Fruit fly (Drosophila melanogaster): Measurements from ENCODE around the gene CG11756.

CG11756 gene

DNA sequence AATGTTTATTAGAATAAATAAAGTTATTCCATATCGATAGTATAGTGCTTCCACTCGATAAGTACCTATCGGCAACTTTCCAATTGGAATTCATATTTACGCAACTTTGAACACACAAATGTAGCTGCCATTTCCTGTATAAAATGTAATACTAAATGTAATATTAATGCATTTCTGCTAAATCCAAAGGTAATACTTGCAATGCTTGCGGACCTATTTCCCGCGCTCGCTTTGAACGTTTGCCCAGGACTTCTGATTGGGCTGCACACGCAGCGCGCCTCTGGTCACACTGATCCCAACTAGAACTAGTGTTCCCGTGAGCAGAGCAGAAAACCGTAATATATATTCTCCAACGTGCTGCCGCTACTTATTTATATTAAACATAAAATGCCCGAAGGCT, 21.5 kb downstream of the CG11756 start, which contains the start of gene dlg1 (continued):
- TF ChIP-seq seq (GFP tag; IDR thresholded peaks at IDR 0.05) = no peak
- TF ChIP-seq inv (GFP tag; IDR thresholded peaks at IDR 0.05; ENCODE audit: partially characterized antibody) = peak; percentile 58
- no peak for TF ChIP-seq chm (GFP tag; IDR thresholded peaks at IDR 0.05)
- TF ChIP-seq sob (GFP tag; IDR thresholded peaks at IDR 0.05) = no peak
- TF ChIP-seq zfh1 (GFP tag; IDR thresholded peaks at IDR 0.05) = no peak
- no peak for TF ChIP-seq da (GFP tag; optimal IDR thresholded peaks at IDR 0.05)
- no peak for TF ChIP-seq pb (GFP tag; optimal IDR thresholded peaks at IDR 0.05)
- peak; percentile 75 for TF ChIP-seq HLH4C (GFP tag; IDR thresholded peaks at IDR 0.05; ENCODE audit: partially characterized antibody)
- TF ChIP-seq CG10366 (GFP tag; IDR thresholded peaks at IDR 0.05) = no peak
- TF ChIP-seq Ets65A (GFP tag) = no peak
- TF ChIP-seq CG2116 (GFP tag; optimal IDR thresholded peaks at IDR 0.05) = peak; percentile 31
- TF ChIP-seq CG13287 (GFP tag; IDR thresholded peaks at IDR 0.05; ENCODE audit: partially characterized antibody) = peak; percentile 78
- TF ChIP-seq bbx (GFP tag; IDR thresholded peaks at IDR 0.05; ENCODE audit: partially characterized antibody) = peak; percentile 55
- 0 out of 3 replicates have a peak, but pooled peaks have one; percentile 6 for TF ChIP-seq CG7963 (GFP tag; IDR thresholded peaks at IDR 0.05; ENCODE audit: partially characterized antibody)
- no peak for TF ChIP-seq CG7839 (tag; optimal IDR thresholded peaks at IDR 0.05)
- TF ChIP-seq CG3995 (GFP tag; optimal IDR thresholded peaks at IDR 0.05) = peak; percentile 73
- no peak for TF ChIP-seq CG2199 (GFP tag; IDR thresholded peaks at IDR 0.05)
- no peak for TF ChIP-seq Trl (optimal IDR thresholded peaks at IDR 0.05)
- TF ChIP-seq Trl (GFP tag; optimal IDR thresholded peaks at IDR 0.05) = no peak
- TF ChIP-seq gcm (GFP tag; optimal IDR thresholded peaks at IDR 0.05) = no peak
- TF ChIP-seq CG6254 (GFP tag; optimal IDR thresholded peaks at IDR 0.05) = no peak
- TF ChIP-seq CTCF (GFP tag; optimal IDR thresholded peaks at IDR 0.05) = no peak
- peak; percentile 30 for TF ChIP-seq sd (tag; optimal IDR thresholded peaks at IDR 0.05)
- TF ChIP-seq CG32767 (GFP tag; IDR thresholded peaks at IDR 0.05) = no peak
- TF ChIP-seq E2f1 (GFP tag; IDR thresholded peaks at IDR 0.05) = no peak
- no peak for TF ChIP-seq CG17328 (GFP tag; IDR thresholded peaks at IDR 0.05)
- TF ChIP-seq CG34422 (GFP tag; IDR thresholded peaks at IDR 0.05) = no peak
- TF ChIP-seq Dref (GFP tag; IDR thresholded peaks at IDR 0.05) = peak; percentile 56
- peak; percentile 72 for TF ChIP-seq knrl (GFP tag; IDR thresholded peaks at IDR 0.05; ENCODE audit: partially characterized antibody)
- TF ChIP-seq Six4 (GFP tag; optimal IDR thresholded peaks at IDR 0.05) = no peak
- TF ChIP-seq sqz (GFP tag; optimal IDR thresholded peaks at IDR 0.05) = no peak
- TF ChIP-seq CG13624 (GFP tag; optimal IDR thresholded peaks at IDR 0.05) = no peak
- peak; percentile 43 for TF ChIP-seq CG14710 (tag; optimal IDR thresholded peaks at IDR 0.05)
- TF ChIP-seq gsb-n (tag; optimal IDR thresholded peaks at IDR 0.05) = no peak
- peak; percentile 10 for TF ChIP-seq CG2712 (tag; optimal IDR thresholded peaks at IDR 0.05)
- TF ChIP-seq jigr1 (GFP tag; IDR thresholded peaks at IDR 0.05) = no peak
- TF ChIP-seq Dp (GFP tag; optimal IDR thresholded peaks at IDR 0.05) = peak; percentile 73
- TF ChIP-seq CG2129 (GFP tag; IDR thresholded peaks at IDR 0.05; ENCODE audit: partially characterized antibody) = peak; percentile 31; the same call in 1 of the 2 replicates
- no peak for TF ChIP-seq Rfx (GFP tag; IDR thresholded peaks at IDR 0.05)
- 0 out of 4 replicates have a peak, but pooled peaks have one; percentile 49 for TF ChIP-seq chinmo (GFP tag; IDR thresholded peaks at IDR 0.05; ENCODE audit: partially characterized antibody)
- no peak for TF ChIP-seq Side (GFP tag; optimal IDR thresholded peaks at IDR 0.05)
- no peak for TF ChIP-seq exex (tag; optimal IDR thresholded peaks at IDR 0.05)
- TF ChIP-seq CG7987 (GFP tag; optimal IDR thresholded peaks at IDR 0.05) = no peak
- peak; percentile 83 for TF ChIP-seq E2f2 (GFP tag; IDR thresholded peaks at IDR 0.05)
- no peak for TF ChIP-seq CG10147 (GFP tag; optimal IDR thresholded peaks at IDR 0.05)
- TF ChIP-seq repo (GFP tag; optimal IDR thresholded peaks at IDR 0.05) = no peak
- no peak for TF ChIP-seq NFAT (GFP tag; IDR thresholded peaks at IDR 0.05)
- TF ChIP-seq CG1603 (tag; optimal IDR thresholded peaks at IDR 0.05) = no peak
- no peak for TF ChIP-seq pnt (GFP tag; optimal IDR thresholded peaks at IDR 0.05)
- TF ChIP-seq CG16815 (GFP tag; optimal IDR thresholded peaks at IDR 0.05) = no peak
- TF ChIP-seq caup (GFP tag; optimal IDR thresholded peaks at IDR 0.05; ENCODE audit: severe bottlenecking) = no peak
- TF ChIP-seq slp2 (GFP tag; optimal IDR thresholded peaks at IDR 0.05) = no peak
